Worm (Caenorhabditis elegans) whole organism, young adult: ENCODE measurements around the gene col-147.

Experiments used
- B0035.1 ChIP-seq: sonication (generic microtip); optimal IDR thresholded peaks from 2 replicates; lab custom pipeline; 2016; ENCODE audit warnings: missing genetic modification characterization, mild to moderate bottlenecking, missing compliant biosample characterization, missing genotype, missing genetic modification reagents
- F22D6.2 ChIP-seq: sonication (generic microtip); optimal IDR thresholded peaks from 2 replicates; lab custom pipeline; 2016; ENCODE audit warnings: mild to moderate bottlenecking, missing genetic modification characterization, missing compliant biosample characterization
- F37B4.10 ChIP-seq: fragments of 200-800 bp; sonication (Bioruptor generic); IDR thresholded peaks from 2 replicates; pipeline ENCODE4 v1.3.6; 2022; ENCODE audit warnings: missing genetic modification characterization, missing compliant biosample characterization
- T26A5.8 ChIP-seq: sonication (generic microtip); optimal IDR thresholded peaks from 2 replicates; lab custom pipeline; 2016; ENCODE audit warnings: missing genetic modification characterization, missing compliant biosample characterization
- cebp-1 ChIP-seq, 2 experiments: fragments of 200-800 bp in 1 of 2; sonication (Bioruptor generic) in 1 of 2; sonication (generic microtip) in 1 of 2; IDR thresholded peaks in 1 of 2; optimal IDR thresholded peaks in 1 of 2; 2 replicates each; pipeline versions ENCODE4 v1.3.6 to Lab custom; 2017 to 2022; ENCODE audit warnings: missing compliant biosample characterization in 2 of 2, missing genetic modification characterization in 2 of 2, mild to moderate bottlenecking in 1 of 2, missing genetic modification reagents in 1 of 2, moderate library complexity in 1 of 2
- ceh-100 ChIP-seq: fragments of 200-800 bp; sonication (Bioruptor generic); IDR thresholded peaks from 2 replicates; pipeline ENCODE4 v1.3.6; 2022; ENCODE audit warnings: missing genetic modification reagents, missing genetic modification characterization, missing compliant biosample characterization
- ceh-27 ChIP-seq: fragments of 200-800 bp; sonication (Bioruptor generic); optimal IDR thresholded peaks from 2 replicates; lab custom pipeline; 2018; ENCODE audit warnings: mild to moderate bottlenecking, missing genetic modification characterization, moderate library complexity, missing compliant biosample characterization
- dox-1 ChIP-seq: fragments of 200-800 bp; sonication (Bioruptor generic); IDR thresholded peaks from 2 replicates; pipeline ENCODE4 v1.3.6; 2022; ENCODE audit warnings: missing genetic modification reagents, missing genetic modification characterization, missing compliant biosample characterization
- egl-44 ChIP-seq: fragments of 200-800 bp; sonication (Bioruptor generic); IDR thresholded peaks from 2 replicates; pipeline ENCODE4 v1.3.6; 2022; ENCODE audit warnings: missing genetic modification reagents, missing genetic modification characterization, missing compliant biosample characterization
- egrh-3 ChIP-seq: fragments of 200-800 bp; sonication (Bioruptor generic); IDR thresholded peaks from 2 replicates; pipeline ENCODE4 v1.3.6; 2022; ENCODE audit warnings: missing genetic modification reagents, missing genetic modification characterization, missing compliant biosample characterization
- gei-17 ChIP-seq: fragments of 200-800 bp; sonication (Bioruptor generic); optimal IDR thresholded peaks from 2 replicates; lab custom pipeline; 2018; ENCODE audit warnings: mild to moderate bottlenecking, missing genetic modification characterization, missing compliant biosample characterization
- him-1 ChIP-seq: sonication (generic microtip); optimal IDR thresholded peaks from 2 replicates; lab custom pipeline; 2016; ENCODE audit warnings: missing genotype, missing genetic modification reagents, missing genetic modification characterization, missing compliant biosample characterization
- hlh-26 ChIP-seq: fragments of 200-800 bp; sonication (Bioruptor generic); conservative IDR thresholded peaks from 2 replicates; pipeline ENCODE4 v1.3.6; 2022; ENCODE audit warnings: missing genetic modification reagents, missing genetic modification characterization, missing compliant biosample characterization
- lin-35 ChIP-seq, 3 experiments: fragments of 150-350 bp in 2 of 3; sonication (generic microtip) in 1 of 3; optimal IDR thresholded peaks; 2 replicates each; lab custom pipeline; 2014 to 2018; ENCODE audit warnings: missing biosample characterization in 3 of 3, missing genetic modification characterization in 3 of 3, missing genetic modification reagents in 3 of 3
- lin-40 ChIP-seq: sonication (generic microtip); optimal IDR thresholded peaks from 2 replicates; lab custom pipeline; 2016; ENCODE audit warnings: missing genetic modification characterization, mild to moderate bottlenecking, missing compliant biosample characterization, missing genotype, missing genetic modification reagents
- lin-54 ChIP-seq: fragments of 200-800 bp; sonication (Bioruptor generic); optimal IDR thresholded peaks from 2 replicates; lab custom pipeline; 2018; ENCODE audit warnings: mild to moderate bottlenecking, missing genetic modification characterization, missing compliant biosample characterization
- madf-10 ChIP-seq: sonication (generic microtip); optimal IDR thresholded peaks from 2 replicates; lab custom pipeline; 2016; ENCODE audit warnings: mild to moderate bottlenecking, missing genetic modification characterization, missing compliant biosample characterization
- mcd-1 ChIP-seq: fragments of 200-800 bp; sonication (Bioruptor generic); IDR thresholded peaks from 2 replicates; pipeline ENCODE4 v1.3.6; 2022; ENCODE audit warnings: missing genetic modification reagents, missing genetic modification characterization, missing compliant biosample characterization
- mes-4 ChIP-seq: sonication (generic microtip); optimal IDR thresholded peaks from 2 replicates; lab custom pipeline; 2016; ENCODE audit warnings: missing genotype, missing genetic modification characterization, missing compliant biosample characterization
- mxl-1 ChIP-seq: sonication (generic microtip); optimal IDR thresholded peaks from 2 replicates; lab custom pipeline; 2016; ENCODE audit warnings: missing genetic modification characterization, missing compliant biosample characterization
- nhr-120 ChIP-seq: fragments of 200-800 bp; sonication (Bioruptor generic); IDR thresholded peaks from 2 replicates; pipeline ENCODE4 v1.3.6; 2022; ENCODE audit warnings: missing genetic modification characterization, missing compliant biosample characterization
- pbrm-1 ChIP-seq: fragments of 200-800 bp; sonication (Bioruptor generic); IDR thresholded peaks from 2 replicates; pipeline ENCODE4 v1.3.6; 2022; ENCODE audit warnings: missing genetic modification reagents, missing genetic modification characterization, missing compliant biosample characterization
- rpc-1 ChIP-seq, 2 experiments: fragments of 150-350 bp in 1 of 2; sonication (generic microtip) in 1 of 2; optimal IDR thresholded peaks; 2 replicates each; lab custom pipeline; 2014 to 2018; ENCODE audit warnings: missing biosample characterization in 1 of 2, missing genetic modification characterization in 1 of 2, missing genetic modification reagents in 1 of 2, missing genotype in 1 of 2
- snpc-4 ChIP-seq, 5 experiments: fragments of 150-350 bp in 1 of 5; sonication (generic microtip) in 4 of 5; optimal IDR thresholded peaks; 2 replicates each; lab custom pipeline; 2014 to 2018; ENCODE audit warnings: missing genetic modification characterization in 5 of 5, missing biosample characterization in 3 of 5, antibody characterized with exemption in 2 of 5, mild to moderate bottlenecking in 2 of 5, missing compliant biosample characterization in 2 of 5, missing genotype in 2 of 5, moderate library complexity in 2 of 5, missing genetic modification reagents in 1 of 5
- sptf-2 ChIP-seq: fragments of 200-800 bp; sonication (Bioruptor generic); optimal IDR thresholded peaks from 2 replicates; lab custom pipeline; 2018; ENCODE audit warnings: mild to moderate bottlenecking, missing genetic modification characterization, missing compliant biosample characterization
- tbx-9 ChIP-seq: sonication (generic microtip); optimal IDR thresholded peaks from 2 replicates; lab custom pipeline; 2016; ENCODE audit warnings: borderline replicate concordance, missing genetic modification characterization, inconsistent platforms, missing compliant biosample characterization
- unc-62 ChIP-seq: fragments of 150-350 bp; optimal IDR thresholded peaks from 2 replicates; lab custom pipeline; 2014; ENCODE audit warnings: missing biosample characterization, missing genetic modification reagents, missing genetic modification characterization
- zfh-2 ChIP-seq: fragments of 200-800 bp; sonication (Bioruptor generic); conservative IDR thresholded peaks from 2 replicates; pipeline ENCODE4 v1.3.6; 2022; ENCODE audit warnings: missing genetic modification reagents, missing genetic modification characterization, missing compliant biosample characterization
- ztf-3 ChIP-seq: fragments of 200-800 bp; sonication (Bioruptor generic); optimal IDR thresholded peaks from 2 replicates; lab custom pipeline; 2018; ENCODE audit warnings: mild to moderate bottlenecking, missing genetic modification characterization, missing compliant biosample characterization

col-147 gene

DNA sequence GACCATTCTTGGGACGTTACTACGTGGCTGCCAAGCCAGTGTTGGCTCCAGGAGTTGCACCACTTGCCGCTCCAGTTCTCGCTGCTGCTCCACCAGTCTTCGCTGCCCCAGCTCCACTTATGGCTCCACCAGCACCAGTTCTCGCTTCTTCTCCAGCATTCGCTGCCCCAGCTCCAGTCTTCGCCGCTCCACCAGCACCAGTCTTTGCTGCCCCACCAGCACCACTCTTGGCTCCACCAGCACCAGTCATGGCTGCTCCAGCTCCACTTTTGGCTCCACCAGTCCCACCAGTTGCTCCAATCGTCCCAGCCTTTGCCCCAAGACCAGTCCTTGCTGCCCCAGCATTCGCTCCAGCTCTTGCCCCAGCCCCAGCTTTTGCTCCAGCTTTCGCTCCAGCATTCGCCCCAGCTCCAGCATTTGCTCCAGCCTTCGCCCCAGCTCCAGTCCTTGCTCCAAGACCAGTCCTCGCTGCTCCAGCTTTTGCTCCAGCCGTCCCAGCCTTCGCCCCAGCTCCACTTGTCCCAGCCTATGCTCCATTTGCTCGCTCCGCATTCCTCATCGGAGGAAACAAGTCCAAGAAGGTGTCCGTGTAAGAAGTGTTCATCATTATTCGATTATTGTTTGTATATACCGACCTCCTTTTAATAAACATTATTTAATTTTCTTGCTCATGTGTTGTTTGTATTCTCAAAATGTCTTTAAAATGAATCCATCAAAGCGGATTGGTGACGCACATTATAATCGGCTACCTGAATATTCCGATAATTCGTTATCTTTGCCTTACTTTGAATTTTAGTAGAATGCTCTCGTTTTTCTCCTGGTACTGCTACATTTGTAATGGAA, 7.3 kb downstream of the col-147 start, which contains the start of gene T06E4.7 (continued):
- TF ChIP-seq ceh-27 (GFP tag; lab: Kevin White, UChicago) (peak; percentile 13), rpc-1 (optimal IDR thresholded peaks at IDR 0.05; lab: Kevin White, UChicago) (no peak), rpc-1 (tag; optimal IDR thresholded peaks at IDR 0.05; lab: Kevin White, UChicago) (no peak), snpc-4 (GFP tag; optimal IDR thresholded peaks at IDR 0.05; lab: Kevin White, UChicago) (no peak), snpc-4 (tag; optimal IDR thresholded peaks at IDR 0.05; lab: Kevin White, UChicago) (no peak)

ce11 chrV:9625122-9625521, 8.0 kb downstream of the col-147 start, which contains the start of gene idpc-4:
TSS of gene idpc-4 (plus strand) at chrV:9625422.
- TF ChIP-seq ceh-100 (GFP tag; lab: Robert Waterston, UW) (no peak), sptf-2 (GFP tag; lab: Kevin White, UChicago) (no peak), gei-17 (GFP tag; lab: Kevin White, UChicago) (no peak), mes-4 (no peak), lin-54 (GFP tag; lab: Kevin White, UChicago) (no peak), ztf-3 (no peak), him-1 (tag; lab: Kevin White, UChicago) (no peak), nhr-120 (GFP tag; lab: Robert Waterston, UW) (no peak), T26A5.8 (no peak), tbx-9 (tag; lab: Kevin White, UChicago) (no peak), B0035.1 (tag; lab: Kevin White, UChicago) (no peak), ceh-27 (GFP tag; lab: Kevin White, UChicago) (no peak)
- TF ChIP-seq, all 124 proteins: peak for 0

DNA sequence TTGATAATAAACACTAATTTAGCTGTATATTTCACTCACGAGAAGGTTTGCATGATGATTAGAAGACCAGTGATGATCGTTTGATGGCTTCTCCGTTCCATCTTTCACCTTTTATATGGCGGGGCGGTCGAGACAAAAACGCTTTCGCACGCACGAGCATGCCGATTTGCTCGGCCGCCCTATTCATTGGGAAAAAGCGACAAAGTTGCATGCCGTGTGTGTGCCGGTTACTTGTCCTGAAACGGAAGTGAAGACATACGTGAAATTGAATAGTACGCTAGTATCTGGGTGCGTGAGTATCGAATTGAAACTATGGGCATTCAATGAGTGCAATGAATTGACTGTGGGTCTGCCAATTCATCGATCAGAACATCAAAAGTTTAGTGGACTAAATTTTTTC, 10.3 kb downstream of the col-147 start, which contains the start of gene idpc-5:
Gene idpc-5 (minus strand): TSS at position 101 of the 400 bp plus-strand sequence.
- TF ChIP-seq lin-35 (GFP tag; optimal IDR thresholded peaks at IDR 0.05; lab: Kevin White, UChicago) (no peak), F37B4.10 (GFP tag; lab: Robert Waterston, UW) (no peak), unc-62 (GFP tag; lab: Kevin White, UChicago) (no peak), ceh-100 (GFP tag; lab: Robert Waterston, UW) (no peak), snpc-4 (GFP tag; optimal IDR thresholded peaks at IDR 0.05; lab: Kevin White, UChicago) (no peak), snpc-4 (tag; optimal IDR thresholded peaks at IDR 0.05; lab: Kevin White, UChicago) (no peak), lin-40 (tag; lab: Kevin White, UChicago) (no peak), egl-44 (GFP tag; lab: Robert Waterston, UW) (no peak), mcd-1 (GFP tag; lab: Robert Waterston, UW) (no peak), pbrm-1 (no peak), mxl-1 (tag; lab: Kevin White, UChicago) (no peak), F22D6.2 (tag; lab: Kevin White, UChicago) (no peak), cebp-1 (GFP tag; IDR thresholded peaks at IDR 0.05; lab: Robert Waterston, UW) (no peak), cebp-1 (tag; optimal IDR thresholded peaks at IDR 0.05; lab: Kevin White, UChicago) (no peak), madf-10 (tag; lab: Kevin White, UChicago) (no peak), dox-1 (GFP tag; lab: Robert Waterston, UW) (no peak)

DNA sequence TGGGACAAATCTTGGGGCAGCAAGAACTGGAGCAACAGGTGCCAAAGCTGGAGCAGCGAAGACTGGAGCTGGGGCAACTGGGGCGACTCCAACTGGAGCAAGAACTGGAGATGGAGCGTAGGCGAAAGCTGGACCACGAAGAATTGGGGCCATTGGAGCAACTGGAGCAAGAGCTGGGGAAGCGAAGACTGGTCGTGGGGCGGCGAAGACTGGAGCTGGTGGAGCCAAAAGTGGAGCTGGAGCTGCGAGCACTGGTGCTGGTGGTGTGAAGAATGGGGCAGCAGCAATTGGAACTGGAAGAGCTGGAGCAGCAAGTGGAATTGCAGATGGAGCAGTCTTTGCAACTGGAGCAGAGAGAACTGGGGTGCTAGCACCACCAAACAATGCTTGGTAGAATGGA, 10.8 kb downstream of the col-147 start:
- TF ChIP-seq egrh-3 (GFP tag; lab: Robert Waterston, UW) (peak; percentile 79; the same call in 1 of the 2 replicates), hlh-26 (0 out of 2 replicates have a peak, but pooled peaks have one; percentile 10), zfh-2 (GFP tag; lab: Robert Waterston, UW) (peak; percentile 76)
